Worm (Caenorhabditis elegans) whole organism, L3 larva: ENCODE results near the gene best-14.

Experiments used
- R02D3.7 ChIP-seq: fragments of 150-350 bp; optimal IDR thresholded peaks from 2 replicates; lab custom pipeline; 2014; ENCODE audit warnings: missing biosample characterization, missing genetic modification characterization
- ZK546.5 ChIP-seq: sonication (generic microtip); optimal IDR thresholded peaks from 2 replicates; lab custom pipeline; 2017; ENCODE audit warnings: missing biosample characterization, missing genetic modification characterization
- aly-2 ChIP-seq: fragments of 150-350 bp; optimal IDR thresholded peaks from 2 replicates; lab custom pipeline; 2014; ENCODE audit warnings: missing biosample characterization, missing genetic modification characterization
- ama-1 ChIP-seq: fragments of 150-350 bp; optimal IDR thresholded peaks from 2 replicates; lab custom pipeline; 2018
- ceh-82 ChIP-seq: fragments of 150-350 bp; optimal IDR thresholded peaks from 2 replicates; lab custom pipeline; 2014; ENCODE audit warnings: missing biosample characterization, missing genetic modification characterization
- egl-27 ChIP-seq: sonication (generic microtip); optimal IDR thresholded peaks from 4 replicates; lab custom pipeline; 2017; ENCODE audit warnings: missing biosample characterization, missing genetic modification reagents, missing genetic modification characterization
- elt-1 ChIP-seq: fragments of 150-350 bp; optimal IDR thresholded peaks from 2 replicates; lab custom pipeline; 2014; ENCODE audit warnings: missing biosample characterization, missing genetic modification characterization
- elt-2 ChIP-seq: sonication (generic microtip); optimal IDR thresholded peaks from 2 replicates; lab custom pipeline; 2016; ENCODE audit warnings: missing genetic modification reagents, mild to moderate bottlenecking, missing genetic modification characterization, missing compliant biosample characterization
- elt-3 ChIP-seq, 3 experiments: fragments of 150-350 bp in 1 of 3; sonication (generic microtip) in 2 of 3; optimal IDR thresholded peaks; 2 replicates in 2 of 3; 4 replicates in 1 of 3; lab custom pipeline; 2014 to 2017; ENCODE audit warnings: missing biosample characterization in 3 of 3, missing genetic modification characterization in 3 of 3
- eor-1 ChIP-seq, 2 experiments: fragments of 150-350 bp; optimal IDR thresholded peaks; 2 replicates each; lab custom pipeline; 2014 to 2018; ENCODE audit warnings: missing biosample characterization in 2 of 2, missing genetic modification characterization in 2 of 2
- fkh-2 ChIP-seq: fragments of 150-350 bp; optimal IDR thresholded peaks from 2 replicates; lab custom pipeline; 2014; ENCODE audit warnings: missing biosample characterization, missing genetic modification reagents, missing genetic modification characterization
- hmg-11 ChIP-seq: sonication (generic microtip); optimal IDR thresholded peaks from 2 replicates; lab custom pipeline; 2016; ENCODE audit warnings: missing genetic modification characterization, missing compliant biosample characterization
- jun-1 ChIP-seq: fragments of 150-350 bp; optimal IDR thresholded peaks from 2 replicates; lab custom pipeline; 2014; ENCODE audit warnings: missing biosample characterization, missing genetic modification reagents, missing genetic modification characterization
- lin-15B ChIP-seq: fragments of 150-350 bp; optimal IDR thresholded peaks from 2 replicates; lab custom pipeline; 2014; ENCODE audit warnings: missing biosample characterization, missing genetic modification characterization
- lin-39 ChIP-seq: fragments of 150-350 bp; optimal IDR thresholded peaks from 2 replicates; lab custom pipeline; 2018; ENCODE audit warnings: missing biosample characterization, missing genetic modification reagents, missing genetic modification characterization
- lsy-12 ChIP-seq: sonication (generic microtip); optimal IDR thresholded peaks from 2 replicates; lab custom pipeline; 2016; ENCODE audit warnings: mild to moderate bottlenecking, missing genetic modification characterization, missing compliant biosample characterization
- mdl-1 ChIP-seq: fragments of 150-350 bp; optimal IDR thresholded peaks from 2 replicates; lab custom pipeline; 2014; ENCODE audit warnings: missing biosample characterization, missing genetic modification characterization
- nhr-11 ChIP-seq: fragments of 150-350 bp; optimal IDR thresholded peaks from 2 replicates; lab custom pipeline; 2014; ENCODE audit warnings: missing biosample characterization, missing genetic modification characterization
- nhr-12 ChIP-seq: fragments of 150-350 bp; optimal IDR thresholded peaks from 2 replicates; lab custom pipeline; 2014; ENCODE audit warnings: missing biosample characterization, missing genetic modification characterization
- nhr-23 ChIP-seq: fragments of 150-350 bp; optimal IDR thresholded peaks from 2 replicates; lab custom pipeline; 2014; ENCODE audit warnings: missing biosample characterization, missing genetic modification reagents, missing genetic modification characterization
- nhr-237 ChIP-seq: fragments of 150-350 bp; optimal IDR thresholded peaks from 2 replicates; lab custom pipeline; 2014; ENCODE audit warnings: missing biosample characterization, missing genetic modification characterization
- nhr-25 ChIP-seq: sonication (generic microtip); optimal IDR thresholded peaks from 2 replicates; lab custom pipeline; 2017; ENCODE audit warnings: missing biosample characterization, missing genetic modification characterization
- nhr-76 ChIP-seq: fragments of 150-350 bp; sonication (generic microtip); optimal IDR thresholded peaks from 5 replicates; lab custom pipeline; 2014; ENCODE audit warnings: missing biosample characterization, missing genetic modification characterization
- nhr-77 ChIP-seq: fragments of 150-350 bp; optimal IDR thresholded peaks from 2 replicates; lab custom pipeline; 2014; ENCODE audit warnings: missing biosample characterization, missing genetic modification characterization
- pha-4 ChIP-seq: fragments of 150-350 bp; optimal IDR thresholded peaks from 2 replicates; lab custom pipeline; 2014; ENCODE audit warnings: missing biosample characterization, missing genetic modification reagents, missing genetic modification characterization
- sea-2 ChIP-seq: fragments of 150-350 bp; sonication (generic microtip); optimal IDR thresholded peaks from 4 replicates; lab custom pipeline; 2014; ENCODE audit warnings: missing biosample characterization, missing genetic modification reagents, missing genetic modification characterization
- skn-1 ChIP-seq: fragments of 150-350 bp; optimal IDR thresholded peaks from 2 replicates; lab custom pipeline; 2014; ENCODE audit warnings: missing biosample characterization, missing genetic modification characterization
- snpc-4 ChIP-seq: fragments of 150-350 bp; optimal IDR thresholded peaks from 2 replicates; lab custom pipeline; 2014; ENCODE audit warnings: missing biosample characterization, missing genetic modification characterization
- tbx-2 ChIP-seq: sonication (generic microtip); optimal IDR thresholded peaks from 2 replicates; lab custom pipeline; 2016; ENCODE audit warnings: mild to moderate bottlenecking, missing genetic modification characterization, missing compliant biosample characterization
- unc-39 ChIP-seq: sonication (generic microtip); optimal IDR thresholded peaks from 4 replicates; lab custom pipeline; 2017; ENCODE audit warnings: missing biosample characterization, missing genetic modification characterization
- unc-62 ChIP-seq: fragments of 150-350 bp; sonication (generic microtip); optimal IDR thresholded peaks from 4 replicates; lab custom pipeline; 2014; ENCODE audit warnings: missing biosample characterization, missing genetic modification reagents, missing genetic modification characterization
- zag-1 ChIP-seq: fragments of 150-350 bp; optimal IDR thresholded peaks from 2 replicates; lab custom pipeline; 2014; ENCODE audit warnings: missing biosample characterization, missing genetic modification characterization
- ztf-11 ChIP-seq: fragments of 150-350 bp; optimal IDR thresholded peaks from 2 replicates; lab custom pipeline; 2014; ENCODE audit warnings: missing biosample characterization, missing genetic modification characterization

The best-14 gene

ce11 chrV:10592479-10592878, 34.7 kb downstream of the best-14 start, which contains the start of gene T21C9.9:
Gene T21C9.9, minus strand, starts transcription at chrV:10592579.
- TF ChIP-seq snpc-4 (no peak), elt-1 (tag; lab: Kevin White, UChicago) (no peak), aly-2 (no peak), nhr-23 (no peak), sea-2 (GFP tag; lab: Kevin White, UChicago) (no peak), zag-1 (tag; lab: Kevin White, UChicago) (no peak), ama-1 (no peak), nhr-11 (tag; lab: Kevin White, UChicago) (no peak), lsy-12 (no peak), pha-4 (tag; lab: Kevin White, UChicago) (no peak), ceh-82 (tag; lab: Kevin White, UChicago) (no peak), ztf-11 (tag; lab: Kevin White, UChicago) (no peak), ZK546.5 (tag; lab: Kevin White, UChicago) (no peak), lin-39 (tag; lab: Kevin White, UChicago) (no peak), unc-39 (tag; lab: Kevin White, UChicago) (no peak), R02D3.7 (tag; lab: Kevin White, UChicago) (no peak), nhr-12 (tag; lab: Kevin White, UChicago) (no peak)

DNA sequence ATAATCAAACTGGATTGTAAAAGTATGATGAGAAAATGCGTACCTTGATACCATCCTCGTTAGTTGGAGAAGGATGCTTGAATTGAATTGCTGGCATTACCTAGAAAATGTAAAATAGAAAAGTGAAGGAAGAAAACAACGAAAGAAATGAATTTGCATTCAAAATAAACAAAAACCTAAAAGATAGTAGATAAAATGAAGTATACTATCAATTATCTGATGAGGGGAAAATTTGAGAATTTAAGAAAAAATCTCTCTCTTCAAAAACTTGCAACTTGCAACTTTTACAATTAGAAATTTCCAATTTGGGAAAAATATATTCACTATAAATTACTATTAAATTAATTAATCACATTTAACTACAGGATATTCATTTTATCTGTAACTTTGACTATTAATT, 37.0 kb downstream of the best-14 start, which contains the start of gene T21C9.11:
T21C9.11 (minus strand) TSS at position 101 of the 400 bp plus-strand sequence.
- no peak for TF ChIP-seq nhr-237
- no peak for TF ChIP-seq nhr-11 (tag; lab: Kevin White, UChicago)
- TF ChIP-seq lin-39 (tag; lab: Kevin White, UChicago) = no peak
- TF ChIP-seq nhr-12 (tag; lab: Kevin White, UChicago) = no peak
- no peak for TF ChIP-seq unc-39 (tag; lab: Kevin White, UChicago)
- no peak for TF ChIP-seq ztf-11 (tag; lab: Kevin White, UChicago)
- no peak for TF ChIP-seq nhr-76 (tag; lab: Kevin White, UChicago)
- TF ChIP-seq elt-1 (tag; lab: Kevin White, UChicago) = no peak
- no peak for TF ChIP-seq elt-3 (tag; optimal IDR thresholded peaks at IDR 0.05; lab: Kevin White, UChicago)
- no peak for TF ChIP-seq aly-2
- TF ChIP-seq elt-2 (tag; lab: Kevin White, UChicago) = no peak
- no peak for TF ChIP-seq pha-4 (tag; lab: Kevin White, UChicago)
- no peak for TF ChIP-seq nhr-77 (tag; lab: Kevin White, UChicago)
- no peak for TF ChIP-seq tbx-2 (tag; lab: Kevin White, UChicago)
- TF ChIP-seq hmg-11 (tag; lab: Kevin White, UChicago) = no peak
- no peak for TF ChIP-seq jun-1 (tag; lab: Kevin White, UChicago)
- TF ChIP-seq mdl-1 (tag; lab: Kevin White, UChicago) = no peak

DNA sequence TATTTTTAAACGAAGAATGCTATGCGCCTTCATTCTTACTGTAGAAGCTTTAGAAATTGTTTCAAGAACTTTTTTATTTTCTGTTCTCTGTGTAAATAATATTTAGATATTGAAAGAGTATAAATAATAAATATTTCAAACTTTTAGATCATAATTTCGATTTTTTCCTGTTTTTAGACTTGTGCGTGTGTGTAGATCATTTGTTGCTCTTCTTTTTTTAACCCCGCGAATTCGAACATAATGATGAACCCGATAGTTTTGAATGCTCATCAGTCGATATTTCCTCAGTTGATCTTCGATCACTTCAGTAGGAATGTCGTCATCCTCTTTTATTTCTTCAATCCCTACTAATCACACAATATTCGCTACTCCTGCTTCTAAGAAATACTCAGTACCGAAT, 39.5 kb downstream of the best-14 start, which contains the start of gene T21C9.13:
T21C9.13 (plus strand) TSS at position 33 of the 400 bp plus-strand sequence.
- TF ChIP-seq fkh-2 (tag; lab: Kevin White, UChicago) (no peak), R02D3.7 (tag; lab: Kevin White, UChicago) (no peak), nhr-23 (no peak), lin-39 (tag; lab: Kevin White, UChicago) (no peak), egl-27 (no peak), pha-4 (tag; lab: Kevin White, UChicago) (no peak), unc-62 (GFP tag; lab: Kevin White, UChicago) (no peak), zag-1 (tag; lab: Kevin White, UChicago) (no peak), mdl-1 (tag; lab: Kevin White, UChicago) (no peak), nhr-25 (tag; lab: Kevin White, UChicago) (no peak), unc-39 (tag; lab: Kevin White, UChicago) (no peak), elt-1 (tag; lab: Kevin White, UChicago) (no peak), jun-1 (tag; lab: Kevin White, UChicago) (no peak), hmg-11 (tag; lab: Kevin White, UChicago) (no peak)

DNA sequence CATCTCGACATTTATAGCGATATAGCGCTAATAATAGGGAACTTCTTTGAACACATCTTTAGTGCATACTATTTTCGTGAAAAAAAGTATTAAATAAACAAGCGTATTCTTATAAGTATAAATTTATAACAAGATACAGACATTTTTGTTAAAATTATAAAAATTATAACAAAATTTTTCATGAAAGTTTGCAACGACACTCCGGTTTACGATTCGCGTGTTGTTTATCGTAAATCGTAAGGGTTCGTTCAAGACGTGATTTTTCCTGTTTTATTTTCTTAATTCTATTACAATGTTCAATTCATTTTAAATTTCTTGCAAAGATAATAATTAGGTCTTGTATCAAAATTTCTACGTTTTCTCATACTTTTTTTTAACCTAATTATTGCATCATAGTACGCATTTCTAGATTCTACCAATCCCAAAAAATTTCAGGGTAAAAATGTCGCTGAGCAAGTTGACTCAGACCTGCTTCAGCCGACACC, 40.9 kb downstream of the best-14 start, which contains the start of gene scpl-4:
scpl-4 (plus strand) TSS at position 435 of the 485 bp plus-strand sequence.
- TF ChIP-seq eor-1 (tag; optimal IDR thresholded peaks at IDR 0.05; lab: Kevin White, UChicago) = no peak
- no peak for TF ChIP-seq nhr-77 (tag; lab: Kevin White, UChicago)
- TF ChIP-seq skn-1 (tag; lab: Kevin White, UChicago) = no peak
- no peak for TF ChIP-seq nhr-12 (tag; lab: Kevin White, UChicago)
- TF ChIP-seq lin-15B (tag; lab: Kevin White, UChicago) = no peak
- no peak for TF ChIP-seq hmg-11 (tag; lab: Kevin White, UChicago)
- no peak for TF ChIP-seq nhr-237
